Worm (Caenorhabditis elegans) whole organism, early embryonic: ENCODE data around the gene C01G10.9.
"Not testable (repeated sequence)": the region's sequence is repeated elsewhere in the genome, so short reads cannot be mapped to it uniquely, and the experiment has no call there.

Source experiments
- B0310.2 ChIP-seq: sonication (generic microtip); optimal IDR thresholded peaks from 2 replicates; lab custom pipeline; 2016; ENCODE audit warnings: mild to moderate bottlenecking, missing genetic modification characterization, missing compliant biosample characterization
- F13C5.2 ChIP-seq: sonication (generic microtip); optimal IDR thresholded peaks from 2 replicates; lab custom pipeline; 2017; ENCODE audit warnings: mild to moderate bottlenecking, missing genetic modification characterization, inconsistent platforms, missing compliant biosample characterization
- aly-1 ChIP-seq: sonication (generic microtip); optimal IDR thresholded peaks from 2 replicates; lab custom pipeline; 2016; ENCODE audit warnings: missing genetic modification characterization, missing compliant biosample characterization
- ama-1 ChIP-seq: fragments of 150-350 bp; optimal IDR thresholded peaks from 2 replicates; lab custom pipeline; 2014
- ceh-13 ChIP-seq: fragments of 200-800 bp; sonication (Bioruptor generic); optimal IDR thresholded peaks from 2 replicates; lab custom pipeline; 2018; ENCODE audit warnings: mild to moderate bottlenecking, missing genetic modification characterization, missing compliant biosample characterization
- ceh-36 ChIP-seq: sonication (generic microtip); optimal IDR thresholded peaks from 2 replicates; lab custom pipeline; 2016; ENCODE audit warnings: missing genetic modification characterization, inconsistent platforms, missing compliant biosample characterization
- ets-7 ChIP-seq: sonication (generic microtip); optimal IDR thresholded peaks from 2 replicates; lab custom pipeline; 2016; ENCODE audit warnings: missing genotype, missing genetic modification characterization, missing compliant biosample characterization
- flt-1 ChIP-seq: fragments of 200-800 bp; sonication (Bioruptor generic); IDR thresholded peaks from 2 replicates; pipeline ENCODE4 v1.3.6; 2022; ENCODE audit warnings: missing genetic modification characterization, missing compliant biosample characterization
- hmbx-1 ChIP-seq: sonication (generic microtip); optimal IDR thresholded peaks from 2 replicates; lab custom pipeline; 2016; ENCODE audit warnings: mild to moderate bottlenecking, missing genetic modification characterization, missing compliant biosample characterization
- hmg-4 ChIP-seq: fragments of 200-800 bp; sonication (Bioruptor generic); optimal IDR thresholded peaks from 2 replicates; lab custom pipeline; 2018; ENCODE audit warnings: mild to moderate bottlenecking, missing genetic modification characterization, missing compliant biosample characterization
- hnd-1 ChIP-seq: sonication (generic microtip); optimal IDR thresholded peaks from 2 replicates; lab custom pipeline; 2016; ENCODE audit warnings: missing genetic modification characterization, missing compliant biosample characterization
- pes-1 ChIP-seq: fragments of 200-800 bp; sonication (Bioruptor generic); IDR thresholded peaks from 2 replicates; pipeline ENCODE4 v1.3.6; 2022; ENCODE audit warnings: missing genetic modification reagents, missing genetic modification characterization, missing compliant biosample characterization
- scrt-1 ChIP-seq: fragments of 200-800 bp; sonication (Bioruptor generic); IDR thresholded peaks from 2 replicates; pipeline ENCODE4 v1.3.6; 2022; ENCODE audit warnings: missing genetic modification characterization, missing compliant biosample characterization
- sea-1 ChIP-seq: fragments of 200-800 bp; sonication (Bioruptor generic); conservative IDR thresholded peaks from 2 replicates; pipeline ENCODE4 v1.3.6; 2022; ENCODE audit warnings: missing genetic modification characterization, missing compliant biosample characterization
- tbx-11 ChIP-seq: fragments of 200-800 bp; sonication (Bioruptor generic); IDR thresholded peaks from 2 replicates; pipeline ENCODE4 v1.3.6; 2022; ENCODE audit warnings: missing genetic modification characterization, missing compliant biosample characterization
- tbx-37 ChIP-seq: fragments of 200-800 bp; sonication (Bioruptor generic); conservative IDR thresholded peaks from 2 replicates; pipeline ENCODE4 v1.3.6; 2022; ENCODE audit warnings: missing genetic modification reagents, missing genetic modification characterization, missing compliant biosample characterization
- tra-4 ChIP-seq: sonication (generic microtip); optimal IDR thresholded peaks from 2 replicates; lab custom pipeline; 2017; ENCODE audit warnings: missing genetic modification characterization, missing compliant biosample characterization

C01G10.9 gene

ce11 chrV:15082291-15082690 lies at the start of gene C01G10.9, which contains the start of gene C01G10.10:
C01G10.9 (plus strand) TSS chrV:15082530.
C01G10.10 (minus strand) TSS chrV:15082441.
- peak; percentile 60 for TF ChIP-seq tbx-37 (GFP tag; lab: Robert Waterston, UW)
- peak; percentile 4 for TF ChIP-seq tra-4
- TF ChIP-seq hnd-1 (tag; lab: Kevin White, UChicago): no peak
- no peak for TF ChIP-seq flt-1
- TF ChIP-seq F13C5.2 (tag; lab: Kevin White, UChicago): peak; percentile 31

ce11 chrV:15036769-15037168 lies 45.6 kb upstream of the C01G10.9 start, which contains the start of gene melo-3:
melo-3 (minus strand) TSS chrV:15036869.
- TF ChIP-seq sea-1 (GFP tag; lab: Robert Waterston, UW); hmg-4 (GFP tag; lab: Kevin White, UChicago); scrt-1 (GFP tag; lab: Robert Waterston, UW): not testable (repeated sequence)

- TF ChIP-seq pes-1: no peak
- TF ChIP-seq tra-4: no peak
- no peak for TF ChIP-seq B0310.2 (tag; lab: Kevin White, UChicago)
- no peak for TF ChIP-seq ceh-13
- no peak for TF ChIP-seq tbx-37 (GFP tag; lab: Robert Waterston, UW)
- TF ChIP-seq scrt-1 (GFP tag; lab: Robert Waterston, UW): no peak
- TF ChIP-seq ama-1 (lab: Kevin White, UChicago): no peak
- no peak for TF ChIP-seq flt-1
- TF ChIP-seq sea-1 (GFP tag; lab: Robert Waterston, UW): no peak
- no peak for TF ChIP-seq hmbx-1 (tag; lab: Kevin White, UChicago)
- TF ChIP-seq hnd-1 (tag; lab: Kevin White, UChicago): no peak
Observed at ce11 chrV:15048107-15048506, 34.2 kb upstream of the C01G10.9 start, which contains the start of gene sdc-3. sdc-3 (minus strand) TSS chrV:15048207.

DNA sequence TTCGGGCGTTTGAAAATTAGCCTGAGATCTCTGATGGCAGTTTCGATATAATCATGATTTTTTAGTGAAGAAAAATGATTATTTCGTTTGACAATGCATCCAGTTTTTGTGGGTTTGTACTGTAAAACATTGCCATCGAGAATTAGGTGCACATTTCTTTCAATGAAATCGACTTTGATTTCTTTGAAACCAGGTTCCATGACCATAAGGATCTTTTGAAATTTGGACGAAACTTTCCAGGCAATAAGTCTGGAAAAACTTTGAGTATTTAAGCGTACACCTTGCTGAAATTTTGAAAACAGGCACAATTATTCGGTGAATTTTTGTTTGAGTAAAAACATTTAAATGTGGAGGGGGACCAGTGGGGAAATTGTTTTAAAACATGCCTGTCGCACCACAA lies 30.6 kb upstream of the C01G10.9 start:
- TF ChIP-seq pes-1 (no peak), hmg-4 (GFP tag; lab: Kevin White, UChicago) (no peak), ceh-36 (no peak), ama-1 (lab: Kevin White, UChicago) (no peak), sea-1 (GFP tag; lab: Robert Waterston, UW) (no peak), hnd-1 (tag; lab: Kevin White, UChicago) (no peak), B0310.2 (tag; lab: Kevin White, UChicago) (no peak), ets-7 (tag; lab: Kevin White, UChicago) (no peak), ceh-13 (no peak), tbx-11 (GFP tag; lab: Robert Waterston, UW) (no peak), F13C5.2 (tag; lab: Kevin White, UChicago) (no peak), hmbx-1 (tag; lab: Kevin White, UChicago) (no peak), tbx-37 (GFP tag; lab: Robert Waterston, UW) (no peak), tra-4 (no peak), scrt-1 (GFP tag; lab: Robert Waterston, UW) (no peak), aly-1 (no peak), flt-1 (no peak)

DNA sequence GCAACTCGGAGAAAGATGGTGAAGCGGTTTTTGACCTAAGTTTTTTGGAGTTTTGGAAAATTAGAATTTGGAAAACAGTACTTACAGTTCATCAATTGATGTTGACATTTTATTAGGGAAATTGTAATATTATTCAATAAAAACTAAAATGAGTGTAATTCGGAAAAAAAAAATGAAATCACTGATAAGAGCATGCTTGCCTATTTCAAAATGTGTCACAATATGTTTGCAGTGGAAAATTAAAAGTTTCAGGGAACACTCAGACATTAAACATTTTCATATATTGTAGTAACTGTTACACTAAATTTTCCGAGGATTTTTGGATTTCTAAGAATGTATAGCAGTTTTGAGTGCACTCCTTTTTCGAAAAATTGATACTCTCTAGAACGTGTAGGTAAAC lies 30.0 kb upstream of the C01G10.9 start, which contains the start of the genes fbxa-82 and C25D7.5:
fbxa-82 (minus strand) TSS at position 163 of the 400 bp plus-strand sequence.
C25D7.5 (plus strand) TSS at position 283 of the 400 bp plus-strand sequence.
- TF ChIP-seq hmbx-1 (tag; lab: Kevin White, UChicago): no peak
- TF ChIP-seq aly-1: no peak
- TF ChIP-seq scrt-1 (GFP tag; lab: Robert Waterston, UW): no peak
- TF ChIP-seq ceh-13: no peak
- no peak for TF ChIP-seq F13C5.2 (tag; lab: Kevin White, UChicago)
- TF ChIP-seq ama-1 (lab: Kevin White, UChicago): no peak
- TF ChIP-seq B0310.2 (tag; lab: Kevin White, UChicago): no peak
- TF ChIP-seq ets-7 (tag; lab: Kevin White, UChicago): no peak
- no peak for TF ChIP-seq tbx-37 (GFP tag; lab: Robert Waterston, UW)
- TF ChIP-seq tbx-11 (GFP tag; lab: Robert Waterston, UW): no peak
- TF ChIP-seq hnd-1 (tag; lab: Kevin White, UChicago): no peak
- TF ChIP-seq tra-4: no peak
- TF ChIP-seq flt-1: no peak
- no peak for TF ChIP-seq hmg-4 (GFP tag; lab: Kevin White, UChicago)
- no peak for TF ChIP-seq sea-1 (GFP tag; lab: Robert Waterston, UW)
- TF ChIP-seq ceh-36: no peak
- TF ChIP-seq pes-1: no peak

ce11 chrV:15054733-15055132 lies 27.6 kb upstream of the C01G10.9 start:
- TF ChIP-seq ceh-36 (no peak), hnd-1 (tag; lab: Kevin White, UChicago) (no peak), tra-4 (no peak), aly-1 (no peak), tbx-11 (GFP tag; lab: Robert Waterston, UW) (no peak), F13C5.2 (tag; lab: Kevin White, UChicago) (no peak), scrt-1 (GFP tag; lab: Robert Waterston, UW) (no peak), B0310.2 (tag; lab: Kevin White, UChicago) (no peak), ets-7 (tag; lab: Kevin White, UChicago) (no peak), hmg-4 (GFP tag; lab: Kevin White, UChicago) (no peak), flt-1 (no peak)

- TF ChIP-seq ceh-36: no peak
- no peak for TF ChIP-seq ets-7 (tag; lab: Kevin White, UChicago)
- no peak for TF ChIP-seq sea-1 (GFP tag; lab: Robert Waterston, UW)
- no peak for TF ChIP-seq F13C5.2 (tag; lab: Kevin White, UChicago)
- no peak for TF ChIP-seq B0310.2 (tag; lab: Kevin White, UChicago)
- TF ChIP-seq tra-4: no peak
- no peak for TF ChIP-seq hnd-1 (tag; lab: Kevin White, UChicago)
- TF ChIP-seq pes-1: no peak
- TF ChIP-seq hmg-4 (GFP tag; lab: Kevin White, UChicago): no peak
- no peak for TF ChIP-seq hmbx-1 (tag; lab: Kevin White, UChicago)
- no peak for TF ChIP-seq flt-1
- TF ChIP-seq tbx-37 (GFP tag; lab: Robert Waterston, UW): no peak
- TF ChIP-seq ceh-13: no peak
- no peak for TF ChIP-seq tbx-11 (GFP tag; lab: Robert Waterston, UW)
- TF ChIP-seq scrt-1 (GFP tag; lab: Robert Waterston, UW): no peak
- no peak for TF ChIP-seq ama-1 (lab: Kevin White, UChicago)
Observed at ce11 chrV:15055873-15056272, 26.5 kb upstream of the C01G10.9 start, which contains the start of gene C25D7.16. C25D7.16 (plus strand) TSS chrV:15056173.
